Worm (Caenorhabditis elegans) whole organism, L3 larva: Measurements from ENCODE around the gene Y82E9BR.22.

Experiments used
- ZK546.5 ChIP-seq: sonication (generic microtip); optimal IDR thresholded peaks from 2 replicates; lab custom pipeline; 2017; ENCODE audit warnings: missing biosample characterization, missing genetic modification characterization
- aly-2 ChIP-seq: fragments of 150-350 bp; optimal IDR thresholded peaks from 2 replicates; lab custom pipeline; 2014; ENCODE audit warnings: missing biosample characterization, missing genetic modification characterization
- fkh-10 ChIP-seq: sonication (generic microtip); optimal IDR thresholded peaks from 2 replicates; lab custom pipeline; 2017; ENCODE audit warnings: missing biosample characterization, missing genetic modification reagents, missing genetic modification characterization
- nhr-25 ChIP-seq: sonication (generic microtip); optimal IDR thresholded peaks from 2 replicates; lab custom pipeline; 2017; ENCODE audit warnings: missing biosample characterization, missing genetic modification characterization
- pha-4 ChIP-seq: fragments of 150-350 bp; optimal IDR thresholded peaks from 2 replicates; lab custom pipeline; 2014; ENCODE audit warnings: missing biosample characterization, missing genetic modification reagents, missing genetic modification characterization
- ztf-11 ChIP-seq: fragments of 150-350 bp; optimal IDR thresholded peaks from 2 replicates; lab custom pipeline; 2014; ENCODE audit warnings: missing biosample characterization, missing genetic modification characterization

DNA sequence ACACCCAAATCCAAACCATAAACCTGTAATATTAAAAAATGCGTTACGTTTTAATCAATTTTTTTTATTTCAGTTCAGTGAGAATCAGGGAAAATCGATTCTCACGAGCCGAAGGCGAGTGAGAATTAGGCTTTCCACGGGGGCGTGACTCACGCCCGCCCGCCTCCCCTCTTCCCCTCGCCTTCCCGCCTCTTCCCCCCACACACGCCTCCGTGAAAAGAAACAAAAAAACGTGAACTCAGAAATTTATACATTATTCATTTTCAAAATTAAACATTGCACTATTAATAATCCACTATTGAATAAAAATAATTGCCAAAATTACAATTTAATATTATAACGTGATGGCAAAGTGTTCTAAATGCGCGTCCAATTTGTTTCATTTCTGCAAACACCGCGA lies 37.7 kb upstream of the Y82E9BR.22 start:
- TF ChIP-seq ztf-11 (no peak), aly-2 (tag; lab: Kevin White, UChicago) (no peak), nhr-25 (no peak), ZK546.5 (tag; lab: Kevin White, UChicago) (no peak), pha-4 (tag; lab: Kevin White, UChicago) (no peak), fkh-10 (GFP tag; lab: Kevin White, UChicago) (no peak)
